Worm (Caenorhabditis elegans): ENCODE measurements around the gene srj-15.

DNA sequence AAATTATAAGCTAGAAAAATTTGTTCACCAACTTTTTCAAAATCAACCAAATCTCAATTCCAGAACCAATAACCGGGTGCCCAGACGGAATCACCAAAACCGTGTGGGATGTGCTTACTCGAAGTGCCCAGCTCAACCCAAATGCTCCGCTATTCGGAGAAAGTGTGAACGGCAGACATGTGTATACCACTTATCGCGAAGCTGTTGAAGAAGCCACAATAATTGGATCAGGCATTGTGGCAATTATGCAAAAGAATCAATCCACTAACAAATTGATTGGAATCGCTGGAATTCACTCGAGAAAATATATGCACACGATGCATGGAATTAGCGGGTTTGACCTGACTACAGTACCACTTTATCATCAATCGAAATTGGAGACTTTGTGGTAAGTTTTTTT is 5.0 kb upstream of the srj-15 start:
- TF ChIP-seq him-1 (tag; optimal IDR thresholded peaks at IDR 0.05) = no peak
- no peak for TF ChIP-seq dao-5 (tag; optimal IDR thresholded peaks at IDR 0.05)
- TF ChIP-seq W03F9.2 (tag; optimal IDR thresholded peaks at IDR 0.05) = no peak

Measured in whole organism, L4/young adult.